Worm (Caenorhabditis elegans) whole organism, L2 larva: ENCODE results near the gene T16G12.12.

Experiments used
- ZK546.5 ChIP-seq: sonication (generic microtip); optimal IDR thresholded peaks from 2 replicates; lab custom pipeline; 2017; ENCODE audit warnings: missing biosample characterization, missing genetic modification characterization
- elt-3 ChIP-seq: sonication (generic microtip); optimal IDR thresholded peaks from 2 replicates; lab custom pipeline; 2017; ENCODE audit warnings: missing biosample characterization, missing genetic modification characterization
- nhr-77 ChIP-seq: fragments of 150-350 bp; optimal IDR thresholded peaks from 2 replicates; lab custom pipeline; 2014; ENCODE audit warnings: missing biosample characterization, missing genetic modification characterization

- TF ChIP-seq elt-3 (tag; lab: Kevin White, UChicago) = no peak
- no peak for TF ChIP-seq nhr-77 (tag; lab: Kevin White, UChicago)
- TF ChIP-seq ZK546.5 (tag; lab: Kevin White, UChicago) = no peak
Observed at ce11 chrIII:10088508-10088981, 35.1 kb downstream of the T16G12.12 start, which contains the start of gene hal-2.
